Fruit fly (Drosophila melanogaster) whole organism, prepupa: Measurements from ENCODE around the gene Grx3.

Experiments
- CG15336 ChIP-seq: fragments of 200-800 bp; sonication (Bioruptor generic); IDR thresholded peaks from 2 replicates; pipeline ENCODE4 v1.3.6; 2022; ENCODE audit warnings: missing biosample characterization, missing genetic modification characterization
- CG31627 ChIP-seq: fragments of 200-800 bp; sonication (Bioruptor generic); optimal IDR thresholded peaks from 3 replicates; lab custom pipeline; 2016; ENCODE audit warnings: missing biosample characterization, missing genetic modification characterization
- CG6276 ChIP-seq: fragments of 200-800 bp; sonication (Bioruptor generic); optimal IDR thresholded peaks from 2 replicates; lab custom pipeline; 2017; ENCODE audit warnings: missing biosample characterization, mild to moderate bottlenecking, missing genetic modification characterization
- Ets96B ChIP-seq: fragments of 200-800 bp; optimal IDR thresholded peaks from 2 replicates; lab custom pipeline; 2019; ENCODE audit warnings: missing biosample characterization, mild to moderate bottlenecking, missing genetic modification characterization, moderate library complexity
- Hr39 ChIP-seq: fragments of 200-800 bp; sonication (Bioruptor generic); optimal IDR thresholded peaks from 2 replicates; lab custom pipeline; 2016; ENCODE audit warnings: missing biosample characterization, missing genetic modification characterization
- Met ChIP-seq: fragments of 200-800 bp; sonication (Bioruptor generic); optimal IDR thresholded peaks from 3 replicates; lab custom pipeline; 2016; ENCODE audit warnings: missing biosample characterization, missing genetic modification characterization
- Sox14 ChIP-seq: fragments of 200-800 bp; sonication (Bioruptor generic); optimal IDR thresholded peaks from 3 replicates; lab custom pipeline; 2016; ENCODE audit warnings: missing biosample characterization, missing genetic modification characterization
- acj6 ChIP-seq: fragments of 200-800 bp; sonication (Bioruptor generic); optimal IDR thresholded peaks from 3 replicates; lab custom pipeline; 2016; ENCODE audit warnings: missing biosample characterization, missing genetic modification characterization
- eg ChIP-seq: fragments of 200-800 bp; sonication (Bioruptor generic); IDR thresholded peaks from 3 replicates; pipeline ENCODE4 v1.3.6; 2022; ENCODE audit warnings: missing biosample characterization, missing genetic modification characterization
- fd85E ChIP-seq: fragments of 200-800 bp; sonication (Bioruptor generic); optimal IDR thresholded peaks from 3 replicates; lab custom pipeline; 2016; ENCODE audit warnings: missing biosample characterization, missing genetic modification characterization
- pdm3 ChIP-seq: fragments of 200-800 bp; sonication (Bioruptor generic); optimal IDR thresholded peaks from 3 replicates; lab custom pipeline; 2016; ENCODE audit warnings: missing biosample characterization, missing genetic modification characterization

DNA sequence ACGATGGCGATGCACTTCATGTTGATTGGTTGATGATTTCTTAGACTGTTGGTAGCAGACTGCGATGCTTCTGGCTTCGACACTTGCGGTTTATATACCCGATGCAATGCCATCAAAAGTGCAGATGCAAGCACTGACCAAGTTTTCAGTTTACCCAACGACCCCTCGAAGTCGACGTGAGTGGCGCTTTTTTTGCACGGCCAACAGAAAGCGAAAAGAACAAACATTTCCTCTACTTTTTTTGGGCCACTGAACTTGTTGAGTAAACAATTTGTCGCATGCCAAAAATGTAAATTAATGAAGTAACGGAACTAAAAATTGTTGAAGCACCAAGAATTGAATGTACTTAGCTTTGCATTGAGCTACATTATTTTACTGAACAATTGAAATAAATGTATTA, 45.3 kb downstream of the Grx3 start, which contains the start of gene Vm34Ca:
- TF ChIP-seq fd85E (GFP tag; lab: Kevin White, UChicago) (no peak), acj6 (GFP tag; lab: Kevin White, UChicago) (no peak), pdm3 (GFP tag; lab: Kevin White, UChicago) (no peak), Sox14 (GFP tag; lab: Kevin White, UChicago) (no peak), Ets96B (no peak), eg (GFP tag; lab: Robert Waterston, UW) (no peak), CG31627 (GFP tag; lab: Kevin White, UChicago) (no peak), CG15336 (GFP tag; lab: Robert Waterston, UW) (no peak), CG6276 (GFP tag; lab: Kevin White, UChicago) (no peak), Hr39 (GFP tag; lab: Kevin White, UChicago) (no peak), Met (GFP tag; lab: Kevin White, UChicago) (no peak)
